Worm (Caenorhabditis elegans) whole organism, L4/young adult: ENCODE results near the gene F10E9.7.
"Not testable (repeated sequence)": the region's sequence is repeated elsewhere in the genome, so short reads cannot be mapped to it uniquely, and the experiment has no call there.

Source experiments
- W03F9.2 ChIP-seq: fragments of 150-350 bp; optimal IDR thresholded peaks from 2 replicates; lab custom pipeline; 2014; ENCODE audit warnings: missing biosample characterization, missing genetic modification characterization
- him-1 ChIP-seq: sonication (generic microtip); optimal IDR thresholded peaks from 2 replicates; lab custom pipeline; 2016; ENCODE audit warnings: missing genotype, missing genetic modification reagents, missing genetic modification characterization, missing compliant biosample characterization

DNA sequence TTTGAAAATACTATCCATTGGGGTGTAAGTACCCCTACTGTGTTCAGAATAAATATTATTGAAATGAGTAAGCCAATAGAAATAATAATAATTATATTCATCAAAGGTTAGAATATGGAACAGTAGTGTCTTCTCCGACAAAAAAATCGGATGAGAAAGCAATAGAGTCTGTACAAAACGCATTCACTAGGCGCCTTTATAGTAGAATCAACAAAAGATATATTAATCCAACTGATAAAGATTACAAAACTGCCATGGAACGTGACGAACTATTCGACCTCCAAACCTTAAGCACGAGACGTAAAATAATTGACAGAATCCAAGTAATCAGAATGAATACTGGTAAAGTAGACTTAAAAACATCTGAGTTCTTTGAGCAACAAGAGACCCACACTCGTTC, 40.6 kb upstream of the F10E9.7 start, which contains the start of gene clc-29:
- not testable (repeated sequence) for TF ChIP-seq him-1, W03F9.2 (tag; lab: Kevin White, UChicago)
